Fruit fly (Drosophila melanogaster) whole organism, prepupa: Measurements from ENCODE around the gene Jupiter.

ENCODE experiments used
- CG10631 ChIP-seq: fragments of 200-800 bp; sonication (Bioruptor generic); optimal IDR thresholded peaks from 2 replicates; lab custom pipeline; 2016; ENCODE audit warnings: missing biosample characterization, missing genetic modification characterization
- CG10669 ChIP-seq: fragments of 200-800 bp; sonication (Bioruptor generic); optimal IDR thresholded peaks from 3 replicates; lab custom pipeline; 2018; ENCODE audit warnings: missing biosample characterization, mild to moderate bottlenecking, missing genetic modification characterization, moderate library complexity
- CG11294 ChIP-seq: fragments of 200-800 bp; sonication (Bioruptor generic); IDR thresholded peaks from 2 replicates; pipeline ENCODE4 v1.3.6; 2022; ENCODE audit warnings: missing biosample characterization, missing genetic modification characterization
- CG11762 ChIP-seq: fragments of 200-800 bp; sonication (Bioruptor generic); optimal IDR thresholded peaks from 3 replicates; lab custom pipeline; 2016; ENCODE audit warnings: missing biosample characterization, missing genetic modification characterization; ENCODE audit not compliant: insufficient read depth
- CG11902 ChIP-seq: fragments of 200-800 bp; sonication (Bioruptor generic); optimal IDR thresholded peaks from 3 replicates; lab custom pipeline; 2016; ENCODE audit warnings: missing biosample characterization, missing genetic modification characterization
- CG15336 ChIP-seq: fragments of 200-800 bp; sonication (Bioruptor generic); IDR thresholded peaks from 2 replicates; pipeline ENCODE4 v1.3.6; 2022; ENCODE audit warnings: missing biosample characterization, missing genetic modification characterization
- CG1621 ChIP-seq: fragments of 200-800 bp; sonication (Bioruptor generic); optimal IDR thresholded peaks from 3 replicates; lab custom pipeline; 2018; ENCODE audit warnings: missing biosample characterization, mild to moderate bottlenecking, missing genetic modification characterization
- CG31627 ChIP-seq: fragments of 200-800 bp; sonication (Bioruptor generic); optimal IDR thresholded peaks from 3 replicates; lab custom pipeline; 2016; ENCODE audit warnings: missing biosample characterization, missing genetic modification characterization
- CG32006 ChIP-seq: fragments of 200-800 bp; sonication (Bioruptor generic); optimal IDR thresholded peaks from 3 replicates; lab custom pipeline; 2017; ENCODE audit warnings: missing biosample characterization, mild to moderate bottlenecking, missing genetic modification characterization
- CG34406 ChIP-seq: fragments of 200-800 bp; sonication (Bioruptor generic); optimal IDR thresholded peaks from 3 replicates; lab custom pipeline; 2016; ENCODE audit warnings: missing biosample characterization, missing genetic modification characterization
- CG3919 ChIP-seq: fragments of 200-800 bp; sonication (Bioruptor generic); optimal IDR thresholded peaks from 3 replicates; lab custom pipeline; 2016; ENCODE audit warnings: missing biosample characterization, missing genetic modification characterization
- CG4318 ChIP-seq: fragments of 200-800 bp; sonication (Bioruptor generic); optimal IDR thresholded peaks from 3 replicates; lab custom pipeline; 2017; ENCODE audit warnings: missing biosample characterization, mild to moderate bottlenecking, missing genetic modification characterization
- CG6276 ChIP-seq: fragments of 200-800 bp; sonication (Bioruptor generic); optimal IDR thresholded peaks from 2 replicates; lab custom pipeline; 2017; ENCODE audit warnings: missing biosample characterization, mild to moderate bottlenecking, missing genetic modification characterization
- CG6792 ChIP-seq: fragments of 200-800 bp; sonication (Bioruptor generic); optimal IDR thresholded peaks from 3 replicates; lab custom pipeline; 2016; ENCODE audit warnings: missing biosample characterization, missing genetic modification characterization
- CG6808 ChIP-seq: fragments of 200-800 bp; sonication (Bioruptor generic); optimal IDR thresholded peaks from 3 replicates; lab custom pipeline; 2017; ENCODE audit warnings: missing biosample characterization, missing genetic modification characterization, mild to moderate bottlenecking, moderate library complexity, missing genetic modification reagents
- CG6854 ChIP-seq: fragments of 200-800 bp; sonication (Bioruptor generic); optimal IDR thresholded peaks from 2 replicates; lab custom pipeline; 2017; ENCODE audit warnings: missing biosample characterization, mild to moderate bottlenecking, missing genetic modification characterization
- CG7368 ChIP-seq: fragments of 200-800 bp; sonication (Bioruptor generic); optimal IDR thresholded peaks from 3 replicates; lab custom pipeline; 2016; ENCODE audit warnings: missing biosample characterization, missing genetic modification characterization
- CG8119 ChIP-seq: fragments of 200-800 bp; sonication (Bioruptor generic); IDR thresholded peaks from 3 replicates; pipeline ENCODE4 v1.3.6; 2022; ENCODE audit warnings: missing biosample characterization, missing genetic modification characterization
- CG8632 ChIP-seq: fragments of 200-800 bp; sonication (Bioruptor generic); optimal IDR thresholded peaks from 3 replicates; lab custom pipeline; 2016; ENCODE audit warnings: missing biosample characterization, missing genetic modification characterization
- CG9139 ChIP-seq: fragments of 200-800 bp; sonication (Bioruptor generic); optimal IDR thresholded peaks from 3 replicates; lab custom pipeline; 2017; ENCODE audit warnings: missing biosample characterization, mild to moderate bottlenecking, missing genetic modification characterization
- Eip75B ChIP-seq: fragments of 200-800 bp; sonication (Bioruptor generic); optimal IDR thresholded peaks from 3 replicates; lab custom pipeline; 2016; ENCODE audit warnings: missing biosample characterization, missing genetic modification characterization
- Eip78C ChIP-seq: fragments of 200-800 bp; sonication (Bioruptor generic); peaks from one replicate; lab custom pipeline; 2016; ENCODE audit warnings: missing biosample characterization, missing genetic modification characterization
- Eip93F ChIP-seq: fragments of 200-800 bp; sonication (Bioruptor generic); optimal IDR thresholded peaks from 2 replicates; lab custom pipeline; 2016; ENCODE audit warnings: missing biosample characterization, mild to moderate bottlenecking, missing genetic modification characterization
- Ets21C ChIP-seq: fragments of 200-800 bp; sonication (Bioruptor generic); optimal IDR thresholded peaks from 3 replicates; lab custom pipeline; 2016; ENCODE audit warnings: missing biosample characterization, missing genetic modification characterization
- Ets96B ChIP-seq: fragments of 200-800 bp; optimal IDR thresholded peaks from 2 replicates; lab custom pipeline; 2019; ENCODE audit warnings: missing biosample characterization, mild to moderate bottlenecking, missing genetic modification characterization, moderate library complexity
- Gug ChIP-seq: fragments of 200-800 bp; sonication (Bioruptor generic); IDR thresholded peaks from 2 replicates; pipeline ENCODE4 v1.3.6; 2022; ENCODE audit warnings: missing biosample characterization, missing genetic modification characterization
- Hr39 ChIP-seq: fragments of 200-800 bp; sonication (Bioruptor generic); optimal IDR thresholded peaks from 2 replicates; lab custom pipeline; 2016; ENCODE audit warnings: missing biosample characterization, missing genetic modification characterization
- Lpt ChIP-seq: fragments of 200-800 bp; sonication (Bioruptor generic); optimal IDR thresholded peaks from 3 replicates; lab custom pipeline; 2016; ENCODE audit warnings: missing biosample characterization, missing genetic modification characterization
- Met ChIP-seq: fragments of 200-800 bp; sonication (Bioruptor generic); optimal IDR thresholded peaks from 3 replicates; lab custom pipeline; 2016; ENCODE audit warnings: missing biosample characterization, missing genetic modification characterization
- OdsH ChIP-seq: fragments of 200-800 bp; sonication (Bioruptor generic); optimal IDR thresholded peaks from 3 replicates; lab custom pipeline; 2016; ENCODE audit warnings: missing biosample characterization, missing genetic modification characterization
- Smox ChIP-seq: fragments of 200-800 bp; sonication (Bioruptor generic); optimal IDR thresholded peaks from 3 replicates; lab custom pipeline; 2016; ENCODE audit warnings: missing biosample characterization, missing genetic modification characterization
- Sox102F ChIP-seq: fragments of 200-800 bp; sonication (Bioruptor generic); optimal IDR thresholded peaks from 2 replicates; lab custom pipeline; 2016; ENCODE audit warnings: missing biosample characterization, mild to moderate bottlenecking, missing genetic modification characterization
- Sox14 ChIP-seq: fragments of 200-800 bp; sonication (Bioruptor generic); optimal IDR thresholded peaks from 3 replicates; lab custom pipeline; 2016; ENCODE audit warnings: missing biosample characterization, missing genetic modification characterization
- Sox15 ChIP-seq: fragments of 200-800 bp; sonication (Bioruptor generic); optimal IDR thresholded peaks from 3 replicates; lab custom pipeline; 2016; ENCODE audit warnings: missing biosample characterization, missing genetic modification characterization
- achi ChIP-seq: fragments of 200-800 bp; sonication (Bioruptor generic); optimal IDR thresholded peaks from 3 replicates; lab custom pipeline; 2016; ENCODE audit warnings: missing biosample characterization, missing genetic modification characterization
- acj6 ChIP-seq: fragments of 200-800 bp; sonication (Bioruptor generic); optimal IDR thresholded peaks from 3 replicates; lab custom pipeline; 2016; ENCODE audit warnings: missing biosample characterization, missing genetic modification characterization
- cyc ChIP-seq: fragments of 200-800 bp; sonication (Bioruptor generic); optimal IDR thresholded peaks from 3 replicates; lab custom pipeline; 2016; ENCODE audit warnings: missing biosample characterization, missing genetic modification characterization
- dsx ChIP-seq: fragments of 200-800 bp; optimal IDR thresholded peaks from 3 replicates; lab custom pipeline; 2019; ENCODE audit warnings: missing biosample characterization, mild to moderate bottlenecking, missing genetic modification characterization, moderate library complexity; ENCODE audit not compliant: poor library complexity, severe bottlenecking
- esn ChIP-seq: fragments of 200-800 bp; sonication (Bioruptor generic); optimal IDR thresholded peaks from 2 replicates; lab custom pipeline; 2016; ENCODE audit warnings: missing biosample characterization, mild to moderate bottlenecking, missing genetic modification characterization, moderate library complexity
- fd59A ChIP-seq: fragments of 200-800 bp; sonication (Bioruptor generic); optimal IDR thresholded peaks from 2 replicates; lab custom pipeline; 2017; ENCODE audit warnings: missing biosample characterization, mild to moderate bottlenecking, missing genetic modification characterization, missing genetic modification reagents
- fkh ChIP-seq: fragments of 200-800 bp; sonication (Bioruptor generic); optimal IDR thresholded peaks from 3 replicates; lab custom pipeline; 2017; ENCODE audit warnings: missing biosample characterization, mild to moderate bottlenecking, missing genetic modification characterization, moderate library complexity
- lz ChIP-seq: fragments of 200-800 bp; sonication (Bioruptor generic); optimal IDR thresholded peaks from 3 replicates; lab custom pipeline; 2016; ENCODE audit warnings: missing biosample characterization, missing genetic modification characterization
- pdm3 ChIP-seq: fragments of 200-800 bp; sonication (Bioruptor generic); optimal IDR thresholded peaks from 3 replicates; lab custom pipeline; 2016; ENCODE audit warnings: missing biosample characterization, missing genetic modification characterization
- ss ChIP-seq, 2 experiments: fragments of 200-800 bp; sonication (Bioruptor generic); optimal IDR thresholded peaks; 2 replicates in 1 of 2; 3 replicates in 1 of 2; lab custom pipeline; 2017 to 2018; ENCODE audit warnings: mild to moderate bottlenecking in 2 of 2, missing biosample characterization in 2 of 2, missing genetic modification characterization in 2 of 2, moderate library complexity in 1 of 2
- svp ChIP-seq: fragments of 200-800 bp; sonication (Bioruptor generic); peaks from one replicate; lab custom pipeline; 2016; ENCODE audit warnings: missing biosample characterization, missing genetic modification characterization
- topi ChIP-seq: fragments of 200-800 bp; sonication (Bioruptor generic); optimal IDR thresholded peaks from 3 replicates; lab custom pipeline; 2016; ENCODE audit warnings: missing biosample characterization, missing genetic modification characterization

Jupiter gene

DNA sequence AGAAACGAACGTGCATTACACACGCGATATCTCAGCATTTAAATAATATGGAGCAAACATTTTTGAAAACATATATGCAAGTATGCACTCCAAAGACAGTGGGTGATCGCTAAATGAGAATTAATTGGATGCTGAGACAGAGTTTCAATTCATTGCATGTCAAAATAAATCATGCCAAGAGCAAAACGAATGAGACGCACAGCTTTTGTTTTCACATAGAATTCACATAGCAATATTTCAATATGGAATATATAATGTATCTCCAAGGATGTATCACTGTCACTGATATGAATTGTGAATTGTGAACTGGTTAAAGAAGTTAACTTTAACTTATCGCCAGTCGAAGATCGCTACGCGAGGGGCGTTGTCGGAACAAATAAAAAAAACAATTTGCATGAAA lies 5.2 kb downstream of the Jupiter start (continued):
- no peak for TF ChIP-seq Eip93F (GFP tag; lab: Kevin White, UChicago)
- peak; percentile 86 for TF ChIP-seq svp (GFP tag; lab: Kevin White, UChicago)
- no peak for TF ChIP-seq fkh (GFP tag; lab: Kevin White, UChicago)
- TF ChIP-seq OdsH (GFP tag; lab: Kevin White, UChicago), result peak; percentile 49
- peak; percentile 52 for TF ChIP-seq CG15336 (GFP tag; lab: Robert Waterston, UW)
- peak; percentile 56 for TF ChIP-seq topi (GFP tag; lab: Kevin White, UChicago)
- TF ChIP-seq achi (GFP tag; lab: Kevin White, UChicago), result peak; percentile 35
- peak; percentile 56 for TF ChIP-seq CG32006
- TF ChIP-seq Hr39 (GFP tag; lab: Kevin White, UChicago), result peak; percentile 66
- peak; percentile 54 for TF ChIP-seq CG6808 (GFP tag; lab: Kevin White, UChicago)
- TF ChIP-seq cyc, result peak; percentile 37
- TF ChIP-seq CG4318 (GFP tag; lab: Kevin White, UChicago), result no peak
- peak; percentile 44 for TF ChIP-seq CG3919 (GFP tag; lab: Kevin White, UChicago)
- no peak for TF ChIP-seq CG1621
- peak; percentile 62 for TF ChIP-seq Sox102F
- peak; percentile 37 for TF ChIP-seq pdm3 (GFP tag; lab: Kevin White, UChicago)
- TF ChIP-seq Gug (GFP tag; lab: Robert Waterston, UW), result peak; percentile 17; the same call in 1 of the 2 replicates
- TF ChIP-seq CG11902 (GFP tag; lab: Kevin White, UChicago), result peak; percentile 20
- peak; percentile 3 for TF ChIP-seq CG6276 (GFP tag; lab: Kevin White, UChicago)
- no peak for TF ChIP-seq CG6854 (GFP tag; lab: Kevin White, UChicago)
- TF ChIP-seq dsx (GFP tag; lab: Kevin White, UChicago), result peak; percentile 24

DNA sequence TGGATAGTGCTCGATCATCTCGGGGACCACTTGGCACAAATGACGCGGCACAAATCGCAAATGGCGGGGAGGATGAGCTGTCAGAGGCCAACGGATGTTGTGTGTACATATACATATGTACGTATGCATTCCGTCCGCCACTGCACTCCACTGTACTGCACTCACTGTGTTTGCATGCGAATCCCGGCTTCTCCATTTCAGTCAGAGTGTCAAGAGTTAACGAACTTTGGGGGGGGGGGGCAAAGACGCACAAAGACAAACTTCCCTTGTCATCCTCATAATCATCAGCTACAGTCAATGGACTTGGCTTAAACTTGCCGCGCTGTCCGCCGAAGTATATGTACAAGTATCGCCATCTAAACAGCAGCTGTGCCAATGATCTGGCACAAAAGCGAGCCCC lies 5.6 kb downstream of the Jupiter start:
- TF ChIP-seq CG9139, result peak; percentile 2
- no peak for TF ChIP-seq CG11294 (GFP tag; lab: Robert Waterston, UW)

DNA sequence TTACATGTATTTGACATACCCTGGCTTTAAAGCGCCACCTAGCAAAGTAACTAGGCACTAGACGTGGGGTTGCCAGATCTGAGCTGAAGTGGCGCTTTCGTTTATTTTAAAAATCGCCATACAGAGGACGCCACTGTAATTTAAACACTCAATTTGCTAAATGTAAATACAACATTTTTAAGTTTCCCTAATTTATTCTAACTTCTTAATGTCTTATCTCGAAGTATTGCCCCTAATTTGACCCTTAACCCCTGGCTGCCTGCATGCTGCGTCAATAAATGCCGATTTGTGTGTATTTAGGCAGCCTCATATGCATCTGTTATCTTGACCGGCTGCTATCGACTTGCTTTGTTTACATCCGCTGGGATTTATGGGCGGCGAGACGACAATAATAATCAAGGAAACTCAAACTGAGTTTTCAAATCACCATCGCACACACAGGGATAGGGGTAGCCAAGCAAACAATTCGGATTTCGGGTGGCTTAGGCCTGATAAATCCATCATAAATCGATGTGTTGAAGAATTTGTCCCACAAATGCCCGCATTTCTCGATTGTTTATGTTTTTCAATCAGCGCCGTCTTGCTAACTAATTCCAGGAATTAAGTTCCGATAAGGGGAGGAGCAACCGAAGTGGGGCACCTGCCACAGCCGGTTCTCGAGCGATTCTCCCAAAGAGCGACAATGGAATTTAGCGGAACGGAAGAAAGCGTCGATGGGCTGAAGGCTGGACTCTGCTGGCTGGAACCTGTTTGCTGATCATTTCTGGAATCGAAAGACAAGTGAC lies 6.3 kb downstream of the Jupiter start:
- TF ChIP-seq pdm3 (GFP tag; lab: Kevin White, UChicago), result peak; percentile 49
- peak; percentile 48 for TF ChIP-seq CG3919 (GFP tag; lab: Kevin White, UChicago)
- peak; percentile 69 for TF ChIP-seq Eip78C (GFP tag; lab: Kevin White, UChicago)
- TF ChIP-seq CG6792 (GFP tag; lab: Kevin White, UChicago), result no peak
- TF ChIP-seq Eip75B (GFP tag; lab: Kevin White, UChicago), result no peak
- TF ChIP-seq ss (GFP tag; optimal IDR thresholded peaks at IDR 0.05; lab: Kevin White, UChicago), result no peak
- TF ChIP-seq Met (GFP tag; lab: Kevin White, UChicago), result peak; percentile 55
- TF ChIP-seq CG8119 (GFP tag; lab: Robert Waterston, UW), result no peak
- no peak for TF ChIP-seq CG6276 (GFP tag; lab: Kevin White, UChicago)
- no peak for TF ChIP-seq CG6808 (GFP tag; lab: Kevin White, UChicago)
- TF ChIP-seq CG7368, result no peak
- TF ChIP-seq cyc, result peak; percentile 63
- peak; percentile 17 for TF ChIP-seq CG11902 (GFP tag; lab: Kevin White, UChicago)
- TF ChIP-seq CG8632 (GFP tag; lab: Kevin White, UChicago), result no peak
- peak; percentile 31 for TF ChIP-seq CG6854 (GFP tag; lab: Kevin White, UChicago)
- TF ChIP-seq CG32006, result no peak
- TF ChIP-seq Ets96B (tag; lab: Kevin White, UChicago), result no peak
- TF ChIP-seq CG10631 (GFP tag; lab: Kevin White, UChicago), result no peak
- TF ChIP-seq topi (GFP tag; lab: Kevin White, UChicago), result peak; percentile 43
- peak; percentile 57 for TF ChIP-seq esn (GFP tag; lab: Kevin White, UChicago)
- TF ChIP-seq Sox14, result peak; percentile 45
- TF ChIP-seq lz (GFP tag; lab: Kevin White, UChicago), result peak; percentile 52
- TF ChIP-seq CG10669 (GFP tag; lab: Kevin White, UChicago), result no peak
- TF ChIP-seq CG11762, result no peak
- no peak for TF ChIP-seq Sox15 (GFP tag; lab: Kevin White, UChicago)
- TF ChIP-seq CG31627 (GFP tag; lab: Kevin White, UChicago), result peak; percentile 73
- no peak for TF ChIP-seq fd59A
- no peak for TF ChIP-seq Eip93F (GFP tag; lab: Kevin White, UChicago)
- no peak for TF ChIP-seq Smox (GFP tag; lab: Kevin White, UChicago)
- TF ChIP-seq acj6 (GFP tag; lab: Kevin White, UChicago), result peak; percentile 36
- TF ChIP-seq Ets21C, result peak; percentile 7
- no peak for TF ChIP-seq CG34406 (GFP tag; lab: Kevin White, UChicago)
- TF ChIP-seq Lpt (GFP tag; lab: Kevin White, UChicago), result no peak
